Worm (Caenorhabditis elegans) whole organism, L4/young adult: Measurements from ENCODE around the gene F13D11.3.

Experiments used
- dao-5 ChIP-seq: sonication (generic microtip); optimal IDR thresholded peaks from 2 replicates; lab custom pipeline; 2016; ENCODE audit warnings: missing genotype, missing genetic modification characterization, moderate library complexity, missing compliant biosample characterization
- him-1 ChIP-seq: sonication (generic microtip); optimal IDR thresholded peaks from 2 replicates; lab custom pipeline; 2016; ENCODE audit warnings: missing genotype, missing genetic modification reagents, missing genetic modification characterization, missing compliant biosample characterization

DNA sequence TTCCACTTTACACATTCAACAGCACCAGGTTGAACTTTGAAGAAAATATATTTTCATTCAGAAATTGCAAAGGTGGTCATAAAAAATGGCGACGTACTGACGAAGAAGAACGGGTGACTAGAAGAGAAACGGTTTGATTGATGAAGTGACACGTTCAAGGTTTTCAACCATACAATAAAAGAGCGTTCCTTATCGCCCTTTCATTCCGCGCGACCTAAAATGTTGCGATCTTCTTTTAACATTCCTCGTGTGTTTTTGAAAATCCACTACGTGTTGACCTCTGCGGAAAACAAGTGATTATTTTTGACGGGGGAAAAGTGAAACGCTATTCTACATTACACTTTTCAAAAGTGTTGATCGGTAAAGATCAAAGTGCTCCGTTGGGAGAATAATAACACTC is 22.4 kb upstream of the F13D11.3 start:
- TF ChIP-seq dao-5 (tag; lab: Kevin White, UChicago) = no peak
- no peak for TF ChIP-seq him-1 (tag; lab: Kevin White, UChicago)
